Worm (Caenorhabditis elegans) whole organism, L1 larva: ENCODE measurements around the gene R11H6.4.

Source experiments
- C34B4.2 ChIP-seq: sonication (generic microtip); optimal IDR thresholded peaks from 2 replicates; lab custom pipeline; 2017; ENCODE audit warnings: mild to moderate bottlenecking, missing genetic modification characterization, missing compliant biosample characterization
- blmp-1 ChIP-seq: fragments of 150-350 bp; optimal IDR thresholded peaks from 2 replicates; lab custom pipeline; 2014; ENCODE audit warnings: missing biosample characterization, missing genetic modification characterization
- ceh-63 ChIP-seq: fragments of 200-800 bp; sonication (Bioruptor generic); optimal IDR thresholded peaks from 2 replicates; lab custom pipeline; 2018; ENCODE audit warnings: mild to moderate bottlenecking, missing genetic modification characterization, missing compliant biosample characterization
- ceh-8 ChIP-seq: fragments of 200-800 bp; sonication (Bioruptor generic); optimal IDR thresholded peaks from 2 replicates; lab custom pipeline; 2018; ENCODE audit warnings: mild to moderate bottlenecking, missing genetic modification characterization, moderate library complexity, missing compliant biosample characterization
- ceh-88 ChIP-seq: fragments of 200-800 bp; sonication (Bioruptor generic); IDR thresholded peaks from 2 replicates; pipeline ENCODE4 v1.3.6; 2022; ENCODE audit warnings: missing genetic modification characterization, missing compliant biosample characterization
- ces-1 ChIP-seq: fragments of 150-350 bp; optimal IDR thresholded peaks from 2 replicates; lab custom pipeline; 2014; ENCODE audit warnings: missing biosample characterization, missing genetic modification reagents, missing genetic modification characterization
- efl-1 ChIP-seq, 4 experiments: fragments of 150-350 bp; optimal IDR thresholded peaks in 3 of 4; peaks in 1 of 4; 1 replicate in 1 of 4; 2 replicates in 3 of 4; lab custom pipeline; 2014; ENCODE audit warnings: missing biosample characterization in 2 of 4, missing genetic modification characterization in 2 of 4, missing genetic modification reagents in 2 of 4
- egl-13 ChIP-seq: sonication (generic microtip); optimal IDR thresholded peaks from 2 replicates; lab custom pipeline; 2016; ENCODE audit warnings: missing genotype, missing genetic modification reagents, missing genetic modification characterization, missing compliant biosample characterization
- egl-27 ChIP-seq, 2 experiments: fragments of 150-350 bp in 1 of 2; sonication (generic microtip); optimal IDR thresholded peaks; 3 replicates each; lab custom pipeline; 2017 to 2018; ENCODE audit warnings: missing biosample characterization in 2 of 2, missing genetic modification characterization in 2 of 2, missing genetic modification reagents in 2 of 2
- elt-2 ChIP-seq: sonication (generic microtip); optimal IDR thresholded peaks from 2 replicates; lab custom pipeline; 2016; ENCODE audit warnings: missing genetic modification characterization, mild to moderate bottlenecking, inconsistent platforms, missing compliant biosample characterization, missing genetic modification reagents
- fkh-4 ChIP-seq: sonication (generic microtip); optimal IDR thresholded peaks from 2 replicates; lab custom pipeline; 2016; ENCODE audit warnings: missing compliant biosample characterization, missing genetic modification characterization, borderline replicate concordance
- fos-1 ChIP-seq: fragments of 150-350 bp; optimal IDR thresholded peaks from 2 replicates; lab custom pipeline; 2014; ENCODE audit warnings: missing biosample characterization, missing genetic modification characterization
- irx-1 ChIP-seq: sonication (generic microtip); optimal IDR thresholded peaks from 2 replicates; lab custom pipeline; 2016; ENCODE audit warnings: missing genetic modification characterization, missing compliant biosample characterization
- isw-1 ChIP-seq: fragments of 200-800 bp; sonication (Bioruptor generic); IDR thresholded peaks from 2 replicates; pipeline ENCODE4 v1.3.6; 2022; ENCODE audit warnings: missing genetic modification characterization, missing compliant biosample characterization
- lin-13 ChIP-seq: fragments of 150-350 bp; optimal IDR thresholded peaks from 2 replicates; lab custom pipeline; 2014; ENCODE audit warnings: missing biosample characterization, missing genetic modification reagents, missing genetic modification characterization
- lin-14 ChIP-seq: fragments of 200-800 bp; sonication (Bioruptor generic); optimal IDR thresholded peaks from 2 replicates; lab custom pipeline; 2018; ENCODE audit warnings: mild to moderate bottlenecking, missing genetic modification characterization, moderate library complexity, missing compliant biosample characterization
- lin-15B ChIP-seq: fragments of 150-350 bp; sonication (generic microtip); optimal IDR thresholded peaks from 3 replicates; lab custom pipeline; 2014; ENCODE audit warnings: missing biosample characterization, missing genetic modification characterization
- lin-35 ChIP-seq, 2 experiments: fragments of 150-350 bp; optimal IDR thresholded peaks; 2 replicates each; lab custom pipeline; 2014; ENCODE audit warnings: missing biosample characterization in 2 of 2, missing genetic modification characterization in 2 of 2, missing genetic modification reagents in 2 of 2
- lir-3 ChIP-seq: sonication (generic microtip); optimal IDR thresholded peaks from 2 replicates; lab custom pipeline; 2016; ENCODE audit warnings: mild to moderate bottlenecking, missing genetic modification characterization, moderate library complexity, missing compliant biosample characterization; ENCODE audit not compliant: poor library complexity
- lsy-2 ChIP-seq, 2 experiments: fragments of 150-350 bp; optimal IDR thresholded peaks; 2 replicates each; lab custom pipeline; 2014; ENCODE audit warnings: missing biosample characterization in 2 of 2, missing genetic modification characterization in 2 of 2
- mab-9 ChIP-seq: fragments of 200-800 bp; sonication (Bioruptor generic); IDR thresholded peaks from 2 replicates; pipeline ENCODE4 v1.3.6; 2022; ENCODE audit warnings: missing genetic modification reagents, missing genetic modification characterization, missing compliant biosample characterization
- nhr-12 ChIP-seq: sonication (generic microtip); optimal IDR thresholded peaks from 2 replicates; lab custom pipeline; 2017; ENCODE audit warnings: missing biosample characterization, missing genetic modification characterization
- nhr-47 ChIP-seq: sonication (generic microtip); optimal IDR thresholded peaks from 2 replicates; lab custom pipeline; 2016; ENCODE audit warnings: mild to moderate bottlenecking, missing genetic modification characterization, moderate library complexity, missing compliant biosample characterization
- nhr-71 ChIP-seq: sonication (generic microtip); optimal IDR thresholded peaks from 2 replicates; lab custom pipeline; 2016; ENCODE audit warnings: mild to moderate bottlenecking, missing genetic modification characterization, moderate library complexity, missing compliant biosample characterization
- nhr-85 ChIP-seq: sonication (generic microtip); peaks from one replicate; lab custom pipeline; 2016; ENCODE audit warnings: missing genetic modification characterization, inconsistent platforms, missing compliant biosample characterization
- pag-3 ChIP-seq: sonication (generic microtip); optimal IDR thresholded peaks from 2 replicates; lab custom pipeline; 2017; ENCODE audit warnings: missing genetic modification characterization, mild to moderate bottlenecking, missing compliant biosample characterization, antibody characterized with exemption, borderline replicate concordance; ENCODE audit not compliant: insufficient read depth
- pqm-1 ChIP-seq: sonication (generic microtip); optimal IDR thresholded peaks from 3 replicates; lab custom pipeline; 2017; ENCODE audit warnings: missing biosample characterization, missing genetic modification characterization
- rnt-1 ChIP-seq: sonication (generic microtip); optimal IDR thresholded peaks from 2 replicates; lab custom pipeline; 2016; ENCODE audit warnings: mild to moderate bottlenecking, missing genetic modification characterization, moderate library complexity, missing compliant biosample characterization
- skn-1 ChIP-seq: fragments of 150-350 bp; optimal IDR thresholded peaks from 2 replicates; lab custom pipeline; 2014; ENCODE audit warnings: missing biosample characterization, missing genetic modification characterization
- snpc-4 ChIP-seq: fragments of 150-350 bp; optimal IDR thresholded peaks from 2 replicates; lab custom pipeline; 2014; ENCODE audit warnings: missing biosample characterization, missing genetic modification characterization
- sox-4 ChIP-seq: sonication (generic microtip); optimal IDR thresholded peaks from 2 replicates; lab custom pipeline; 2016; ENCODE audit warnings: missing genetic modification characterization, missing compliant biosample characterization
- tbx-2 ChIP-seq: sonication (generic microtip); optimal IDR thresholded peaks from 2 replicates; lab custom pipeline; 2016; ENCODE audit warnings: missing genetic modification characterization, missing compliant biosample characterization
- tlp-1 ChIP-seq: fragments of 150-350 bp; optimal IDR thresholded peaks from 2 replicates; lab custom pipeline; 2014; ENCODE audit warnings: missing biosample characterization, missing genetic modification characterization
- unc-130 ChIP-seq: fragments of 150-350 bp; optimal IDR thresholded peaks from 2 replicates; lab custom pipeline; 2017; ENCODE audit warnings: missing biosample characterization, missing genetic modification characterization, inconsistent platforms
- vab-15 ChIP-seq: sonication (generic microtip); optimal IDR thresholded peaks from 2 replicates; lab custom pipeline; 2017; ENCODE audit warnings: missing genotype, mild to moderate bottlenecking, missing genetic modification characterization, missing compliant biosample characterization
- xbp-1 ChIP-seq: sonication (generic microtip); optimal IDR thresholded peaks from 2 replicates; lab custom pipeline; 2016; ENCODE audit warnings: missing genetic modification characterization, missing compliant biosample characterization
- ztf-11 ChIP-seq, 2 experiments: sonication (generic microtip); optimal IDR thresholded peaks; 2 replicates each; lab custom pipeline; 2016 to 2017; ENCODE audit warnings: missing genetic modification characterization in 2 of 2, missing biosample characterization in 1 of 2, missing compliant biosample characterization in 1 of 2
- ztf-4 ChIP-seq: fragments of 150-350 bp; optimal IDR thresholded peaks from 2 replicates; lab custom pipeline; 2014; ENCODE audit warnings: missing biosample characterization, missing genetic modification characterization

R11H6.4 gene

ce11 chrV:14620835-14621234, 11.1 kb downstream of the R11H6.4 start, which contains the start of gene hot-1:
hot-1 (plus strand) TSS chrV:14621135.
- TF ChIP-seq egl-27 (tag; optimal IDR thresholded peaks at IDR 0.05; lab: Kevin White, UChicago), result no peak
- no peak for TF ChIP-seq skn-1 (tag; lab: Kevin White, UChicago)
- no peak for TF ChIP-seq xbp-1 (tag; lab: Kevin White, UChicago)
- no peak for TF ChIP-seq ceh-63 (GFP tag; lab: Kevin White, UChicago)
- no peak for TF ChIP-seq snpc-4 (tag; lab: Kevin White, UChicago)
- TF ChIP-seq ztf-11 (tag; optimal IDR thresholded peaks at IDR 0.05; lab: Kevin White, UChicago), result no peak
- no peak for TF ChIP-seq fkh-4
- TF ChIP-seq irx-1 (tag; lab: Kevin White, UChicago), result no peak
- TF ChIP-seq pqm-1 (tag; lab: Kevin White, UChicago), result no peak
- no peak for TF ChIP-seq nhr-85 (tag; lab: Kevin White, UChicago)
- no peak for TF ChIP-seq ceh-8 (GFP tag; lab: Kevin White, UChicago)
- TF ChIP-seq unc-130 (tag; lab: Kevin White, UChicago), result no peak
- TF ChIP-seq tbx-2 (tag; lab: Kevin White, UChicago), result no peak
- TF ChIP-seq efl-1 (optimal IDR thresholded peaks at IDR 0.05; lab: Kevin White, UChicago), result no peak
- no peak for TF ChIP-seq efl-1 (GFP tag; optimal IDR thresholded peaks at IDR 0.05 in 1 of 2; lab: Kevin White, UChicago)
- TF ChIP-seq blmp-1 (tag; lab: Kevin White, UChicago), result no peak

- no peak for TF ChIP-seq lin-35 (GFP tag; optimal IDR thresholded peaks at IDR 0.05; lab: Kevin White, UChicago)
- no peak for TF ChIP-seq egl-27 (tag; optimal IDR thresholded peaks at IDR 0.05; lab: Kevin White, UChicago)
- TF ChIP-seq nhr-71 (tag; lab: Kevin White, UChicago), result peak; percentile 55
- peak; percentile 66 for TF ChIP-seq rnt-1 (tag; lab: Kevin White, UChicago)
- TF ChIP-seq pag-3 (tag; lab: Kevin White, UChicago), result peak; percentile 67
- TF ChIP-seq sox-4 (tag; lab: Kevin White, UChicago), result no peak
- no peak for TF ChIP-seq C34B4.2
- peak; percentile 63 for TF ChIP-seq lin-14 (GFP tag; lab: Kevin White, UChicago)
- peak; percentile 6 for TF ChIP-seq unc-130 (tag; lab: Kevin White, UChicago)
- TF ChIP-seq ceh-88 (GFP tag; lab: Robert Waterston, UW), result no peak
- no peak for TF ChIP-seq elt-2 (tag; lab: Kevin White, UChicago)
- no peak for TF ChIP-seq ztf-4 (tag; lab: Kevin White, UChicago)
These were observed 15.9 kb downstream of the R11H6.4 start for ce11 chrV:14625662-14626061.

- TF ChIP-seq lir-3 (tag; lab: Kevin White, UChicago) (no peak), vab-15 (tag; lab: Kevin White, UChicago) (no peak), nhr-47 (tag; lab: Kevin White, UChicago) (no peak), fos-1 (no peak), lin-13 (GFP tag; lab: Kevin White, UChicago) (no peak), isw-1 (GFP tag; lab: Robert Waterston, UW) (no peak), mab-9 (GFP tag; lab: Robert Waterston, UW) (no peak), tbx-2 (tag; lab: Kevin White, UChicago) (no peak), nhr-12 (no peak), ces-1 (GFP tag; lab: Kevin White, UChicago) (no peak), lin-15B (tag; lab: Kevin White, UChicago) (no peak), ceh-8 (GFP tag; lab: Kevin White, UChicago) (no peak), lin-35 (GFP tag; optimal IDR thresholded peaks at IDR 0.05; lab: Kevin White, UChicago) (no peak), ztf-4 (tag; lab: Kevin White, UChicago) (no peak)
These were observed 21.8 kb downstream of the R11H6.4 start, which contains the start of gene F43D2.3 for ce11 chrV:14631588-14631987. F43D2.3 (plus strand) TSS chrV:14631888.

- TF ChIP-seq efl-1 (optimal IDR thresholded peaks at IDR 0.05; lab: Kevin White, UChicago), result no peak
- TF ChIP-seq efl-1 (GFP tag; optimal IDR thresholded peaks at IDR 0.05 in 1 of 2; lab: Kevin White, UChicago), result peak in 1 of 2 experiments; percentile 64
- TF ChIP-seq nhr-85 (tag; lab: Kevin White, UChicago), result peak; percentile 54
- TF ChIP-seq mab-9 (GFP tag; lab: Robert Waterston, UW), result 0 out of 2 replicates have a peak, but pooled peaks have one; percentile 24
- TF ChIP-seq lin-14 (GFP tag; lab: Kevin White, UChicago), result peak; percentile 49
- TF ChIP-seq lsy-2 (tag; optimal IDR thresholded peaks at IDR 0.05; lab: Kevin White, UChicago), result no peak
- TF ChIP-seq tlp-1 (tag; lab: Kevin White, UChicago), result no peak
- peak; percentile 95 for TF ChIP-seq blmp-1 (tag; lab: Kevin White, UChicago)
- no peak for TF ChIP-seq egl-13 (tag; lab: Kevin White, UChicago)
These were observed 23.6 kb downstream of the R11H6.4 start for ce11 chrV:14633319-14633718.
